Fruit fly (Drosophila melanogaster) whole organism, embryonic: ENCODE results near the gene CG14020.

ENCODE experiments used
- Abd-B ChIP-seq: fragments of 200-800 bp; sonication (Bioruptor generic); optimal IDR thresholded peaks from 2 replicates; lab custom pipeline; 2018; ENCODE audit warnings: missing biosample characterization, mild to moderate bottlenecking, missing genetic modification characterization, moderate library complexity
- BtbVII ChIP-seq: fragments of 200-800 bp; sonication (Bioruptor generic); optimal IDR thresholded peaks from 3 replicates; lab custom pipeline; 2017; ENCODE audit warnings: missing biosample characterization, mild to moderate bottlenecking, missing genetic modification characterization
- CG10209 ChIP-seq: fragments of 200-800 bp; sonication (Bioruptor generic); optimal IDR thresholded peaks from 3 replicates; lab custom pipeline; 2017; ENCODE audit warnings: missing biosample characterization, mild to moderate bottlenecking, missing genetic modification characterization, missing genetic modification reagents
- CG10543 ChIP-seq: fragments of 200-800 bp; sonication (Bioruptor generic); optimal IDR thresholded peaks from 3 replicates; lab custom pipeline; 2017; ENCODE audit warnings: missing biosample characterization, mild to moderate bottlenecking, missing genetic modification characterization, moderate library complexity
- CG11504 ChIP-seq: fragments of 200-800 bp; sonication (Bioruptor generic); optimal IDR thresholded peaks from 3 replicates; lab custom pipeline; 2019; ENCODE audit warnings: missing biosample characterization, mild to moderate bottlenecking, missing genetic modification characterization, moderate library complexity
- CG12236 ChIP-seq: fragments of 200-800 bp; sonication (Bioruptor generic); optimal IDR thresholded peaks from 2 replicates; lab custom pipeline; 2016; ENCODE audit warnings: missing biosample characterization, missing genetic modification characterization
- CG12744 ChIP-seq: fragments of 200-800 bp; sonication (Bioruptor generic); optimal IDR thresholded peaks from 2 replicates; lab custom pipeline; 2016; ENCODE audit warnings: missing biosample characterization, missing genetic modification characterization
- CG14014 ChIP-seq: fragments of 200-800 bp; sonication (Bioruptor generic); IDR thresholded peaks from 2 replicates; pipeline ENCODE4 v1.3.6; 2022; ENCODE audit warnings: missing biosample characterization, missing genetic modification characterization
- CG14441 ChIP-seq: fragments of 200-800 bp; sonication (Bioruptor generic); IDR thresholded peaks from 2 replicates; pipeline ENCODE4 v1.3.6; 2022; ENCODE audit warnings: missing biosample characterization, missing genetic modification characterization
- CG15479 ChIP-seq: fragments of 200-800 bp; sonication (Bioruptor generic); optimal IDR thresholded peaks from 3 replicates; lab custom pipeline; 2019; ENCODE audit warnings: missing biosample characterization, mild to moderate bottlenecking, missing genetic modification characterization, moderate library complexity
- CG1602 ChIP-seq: fragments of 200-800 bp; sonication (Bioruptor generic); optimal IDR thresholded peaks from 3 replicates; lab custom pipeline; 2016; ENCODE audit warnings: missing biosample characterization, missing genetic modification characterization
- CG18599 ChIP-seq: fragments of 200-800 bp; sonication (Bioruptor generic); optimal IDR thresholded peaks from 3 replicates; lab custom pipeline; 2017; ENCODE audit warnings: missing biosample characterization, missing genetic modification characterization, mild to moderate bottlenecking, moderate library complexity, missing genetic modification reagents
- CG2199 ChIP-seq: fragments of 200-800 bp; sonication (Bioruptor generic); IDR thresholded peaks from 3 replicates; pipeline ENCODE4 v1.3.6; 2022; ENCODE audit warnings: missing biosample characterization, missing genetic modification characterization
- CG32532 ChIP-seq: fragments of 200-800 bp; sonication (Bioruptor generic); IDR thresholded peaks from 2 replicates; pipeline ENCODE4 v1.3.6; 2022; ENCODE audit warnings: missing biosample characterization, missing genetic modification characterization
- CG4820 ChIP-seq: fragments of 200-800 bp; sonication (Bioruptor generic); optimal IDR thresholded peaks from 3 replicates; lab custom pipeline; 2016; ENCODE audit warnings: missing biosample characterization, missing genetic modification characterization
- CG4854 ChIP-seq: fragments of 200-800 bp; sonication (Bioruptor generic); optimal IDR thresholded peaks from 2 replicates; lab custom pipeline; 2016; ENCODE audit warnings: missing biosample characterization, missing genetic modification characterization, inconsistent platforms
- CG7839 ChIP-seq: fragments of 200-800 bp; sonication (Bioruptor generic); optimal IDR thresholded peaks from 3 replicates; lab custom pipeline; 2018; ENCODE audit warnings: missing biosample characterization, mild to moderate bottlenecking, missing genetic modification characterization, moderate library complexity
- CG7963 ChIP-seq: fragments of 200-800 bp; sonication (Bioruptor generic); IDR thresholded peaks from 3 replicates; pipeline ENCODE4 v1.3.6; 2022; ENCODE audit warnings: missing biosample characterization, missing genetic modification characterization; ENCODE audit not compliant: partially characterized antibody
- CG8944 ChIP-seq: fragments of 200-800 bp; sonication (Bioruptor generic); optimal IDR thresholded peaks from 3 replicates; lab custom pipeline; 2016; ENCODE audit warnings: missing biosample characterization, missing genetic modification characterization
- CG9609 ChIP-seq: fragments of 200-800 bp; sonication (Bioruptor generic); optimal IDR thresholded peaks from 3 replicates; lab custom pipeline; 2016; ENCODE audit warnings: missing biosample characterization, missing genetic modification characterization
- CG9727 ChIP-seq: fragments of 200-800 bp; sonication (Bioruptor generic); optimal IDR thresholded peaks from 3 replicates; lab custom pipeline; 2017; ENCODE audit warnings: missing biosample characterization, mild to moderate bottlenecking, missing genetic modification characterization
- Chrac-16 ChIP-seq: fragments of 200-800 bp; sonication (Bioruptor generic); optimal IDR thresholded peaks from 3 replicates; lab custom pipeline; 2016; ENCODE audit warnings: missing biosample characterization, missing genetic modification characterization
- Dip2 ChIP-seq: fragments of 200-800 bp; sonication (Bioruptor generic); IDR thresholded peaks from 2 replicates; pipeline ENCODE4 v1.3.6; 2022; ENCODE audit warnings: missing biosample characterization, missing genetic modification characterization
- Dip3 ChIP-seq: fragments of 200-800 bp; sonication (Bioruptor generic); optimal IDR thresholded peaks from 3 replicates; lab custom pipeline; 2016; ENCODE audit warnings: missing biosample characterization, missing genetic modification characterization
- Fer3 ChIP-seq: fragments of 200-800 bp; sonication (Bioruptor generic); optimal IDR thresholded peaks from 2 replicates; lab custom pipeline; 2018; ENCODE audit warnings: missing biosample characterization, mild to moderate bottlenecking, missing genetic modification characterization, moderate library complexity
- GATAe ChIP-seq: fragments of 200-800 bp; sonication (Bioruptor generic); conservative IDR thresholded peaks from 2 replicates; pipeline ENCODE4 v1.3.6; 2022; ENCODE audit warnings: missing biosample characterization, missing genetic modification characterization
- Gug ChIP-seq: fragments of 200-800 bp; sonication (Bioruptor generic); IDR thresholded peaks from 4 replicates; pipeline ENCODE4 v1.3.6; 2022; ENCODE audit warnings: missing biosample characterization, missing genetic modification characterization
- Hr78 ChIP-seq, 2 experiments: fragments of 200-800 bp in 1 of 2; fragments of >200 bp in 1 of 2; sonication (Bioruptor generic) in 1 of 2; optimal IDR thresholded peaks; 2 replicates each; lab custom pipeline; 2017 to 2019; ENCODE audit warnings: missing biosample characterization in 2 of 2, missing genetic modification characterization in 2 of 2, mild to moderate bottlenecking in 1 of 2, moderate library complexity in 1 of 2
- Med ChIP-seq: fragments of 200-800 bp; sonication (Bioruptor generic); peaks from one replicate; lab custom pipeline; 2016; ENCODE audit warnings: missing biosample characterization, missing genetic modification characterization, mild to moderate bottlenecking, inconsistent platforms, moderate library complexity
- Mes4 ChIP-seq: fragments of 200-800 bp; sonication (Bioruptor generic); optimal IDR thresholded peaks from 2 replicates; lab custom pipeline; 2016; ENCODE audit warnings: missing biosample characterization, missing genetic modification characterization
- Oaz ChIP-seq: fragments of 200-800 bp; sonication (Bioruptor generic); IDR thresholded peaks from 2 replicates; pipeline ENCODE4 v1.3.6; 2022; ENCODE audit warnings: missing biosample characterization, missing genetic modification characterization
- Oli ChIP-seq: fragments of 200-800 bp; sonication (Bioruptor generic); optimal IDR thresholded peaks from 2 replicates; lab custom pipeline; 2018; ENCODE audit warnings: missing biosample characterization, mild to moderate bottlenecking, missing genetic modification characterization, moderate library complexity
- Sox102F ChIP-seq: fragments of 200-800 bp; sonication (Bioruptor generic); optimal IDR thresholded peaks from 2 replicates; lab custom pipeline; 2018; ENCODE audit warnings: missing biosample characterization, mild to moderate bottlenecking, missing genetic modification characterization, moderate library complexity
- Ssrp ChIP-seq: fragments of 200-800 bp; sonication (Bioruptor generic); optimal IDR thresholded peaks from 2 replicates; lab custom pipeline; 2018; ENCODE audit warnings: missing biosample characterization, mild to moderate bottlenecking, missing genetic modification characterization, moderate library complexity
- bsh ChIP-seq, 2 experiments: fragments of 200-800 bp; sonication (Bioruptor generic); optimal IDR thresholded peaks; 2 replicates each; lab custom pipeline; 2017 to 2018; ENCODE audit warnings: mild to moderate bottlenecking in 2 of 2, missing biosample characterization in 2 of 2, missing genetic modification characterization in 2 of 2, moderate library complexity in 1 of 2
- cato ChIP-seq: fragments of 200-800 bp; sonication (Bioruptor generic); optimal IDR thresholded peaks from 2 replicates; lab custom pipeline; 2016; ENCODE audit warnings: missing biosample characterization, missing genetic modification characterization, borderline replicate concordance
- ftz-f1 ChIP-seq: fragments of 200-800 bp; sonication (Bioruptor generic); optimal IDR thresholded peaks from 2 replicates; lab custom pipeline; 2016; ENCODE audit warnings: missing biosample characterization, missing genetic modification characterization
- gfzf ChIP-seq: fragments of 200-800 bp; sonication (Bioruptor generic); optimal IDR thresholded peaks from 2 replicates; lab custom pipeline; 2016; ENCODE audit warnings: missing biosample characterization, mild to moderate bottlenecking, missing genetic modification characterization, moderate library complexity
- gro ChIP-seq: fragments of 200-800 bp; sonication (Bioruptor generic); optimal IDR thresholded peaks from 2 replicates; lab custom pipeline; 2016; ENCODE audit warnings: missing biosample characterization, missing genetic modification characterization
- hbn ChIP-seq: fragments of 200-800 bp; sonication (Bioruptor generic); IDR thresholded peaks from 2 replicates; pipeline ENCODE4 v1.3.6; 2022; ENCODE audit warnings: missing biosample characterization, missing genetic modification characterization; ENCODE audit not compliant: partially characterized antibody
- ind ChIP-seq: fragments of 200-800 bp; sonication (Bioruptor generic); optimal IDR thresholded peaks from 3 replicates; lab custom pipeline; 2016; ENCODE audit warnings: missing biosample characterization, missing genetic modification characterization
- insv ChIP-seq, 2 experiments: fragments of 200-800 bp; sonication (Bioruptor generic); optimal IDR thresholded peaks; 3 replicates each; lab custom pipeline; 2016 to 2018; ENCODE audit warnings: missing biosample characterization in 2 of 2, missing genetic modification characterization in 2 of 2
- lov ChIP-seq, 2 experiments: fragments of 200-800 bp in 1 of 2; fragments of >200 bp in 1 of 2; sonication (Bioruptor generic) in 1 of 2; IDR thresholded peaks in 1 of 2; optimal IDR thresholded peaks in 1 of 2; 2 replicates in 1 of 2; 3 replicates in 1 of 2; pipeline versions ENCODE4 v1.3.6 to Lab custom; 2017 to 2022; ENCODE audit warnings: missing biosample characterization in 1 of 2, missing genetic modification characterization in 1 of 2
- pfk ChIP-seq: fragments of 200-800 bp; sonication (Bioruptor generic); optimal IDR thresholded peaks from 2 replicates; lab custom pipeline; 2018; ENCODE audit warnings: missing biosample characterization, mild to moderate bottlenecking, missing genetic modification characterization, moderate library complexity
- pzg ChIP-seq: fragments of 200-800 bp; sonication (Bioruptor generic); optimal IDR thresholded peaks from 3 replicates; lab custom pipeline; 2018; ENCODE audit warnings: missing biosample characterization, mild to moderate bottlenecking, missing genetic modification characterization, moderate library complexity
- rib ChIP-seq: fragments of 200-800 bp; sonication (Bioruptor generic); IDR thresholded peaks from 2 replicates; pipeline ENCODE4 v1.3.6; 2022; ENCODE audit warnings: missing biosample characterization, missing genetic modification characterization
- sisA ChIP-seq: fragments of 200-800 bp; sonication (Bioruptor generic); IDR thresholded peaks from 2 replicates; pipeline ENCODE4 v1.3.6; 2022; ENCODE audit warnings: missing biosample characterization, missing genetic modification characterization
- slp2 ChIP-seq: fragments of 200-800 bp; sonication (Bioruptor generic); optimal IDR thresholded peaks from 2 replicates; lab custom pipeline; 2016; ENCODE audit warnings: missing biosample characterization, missing genetic modification characterization
- tap ChIP-seq: fragments of 200-800 bp; optimal IDR thresholded peaks from 3 replicates; lab custom pipeline; 2019; ENCODE audit warnings: missing biosample characterization, mild to moderate bottlenecking, missing genetic modification characterization, moderate library complexity

The CG14020 gene

DNA sequence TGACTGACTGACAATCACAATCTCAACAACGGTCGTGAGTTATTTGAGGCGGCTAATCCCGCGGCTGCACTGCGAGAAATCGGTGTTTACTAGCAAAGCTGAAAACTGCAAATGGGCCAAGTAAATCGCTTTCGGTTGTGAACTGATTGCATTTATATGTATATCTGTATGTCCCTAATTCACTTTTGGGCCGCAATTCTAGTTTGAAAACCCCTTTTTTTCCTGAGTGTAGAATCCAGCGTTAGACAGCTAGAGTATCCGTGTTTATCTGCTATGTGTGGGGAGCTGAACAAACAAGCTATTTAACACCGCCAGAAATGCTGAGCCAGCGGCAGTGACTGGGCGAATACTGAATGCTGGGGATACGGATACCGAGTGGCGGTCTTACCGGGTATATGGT is 40.8 kb upstream of the CG14020 start (continued):
- TF ChIP-seq CG18599 (peak; percentile 60), Fer3 (tag; lab: Kevin White, UChicago) (peak; percentile 49), pfk (GFP tag; lab: Kevin White, UChicago) (no peak), CG7839 (tag; lab: Kevin White, UChicago) (peak; percentile 80), Mes4 (GFP tag; lab: Kevin White, UChicago) (peak; percentile 74), Chrac-16 (GFP tag; lab: Kevin White, UChicago) (peak; percentile 90), CG12236 (GFP tag; lab: Kevin White, UChicago) (peak; percentile 71), CG9609 (GFP tag; lab: Kevin White, UChicago) (peak; percentile 92), rib (GFP tag; lab: Robert Waterston, UW) (no peak), CG15479 (GFP tag; lab: Kevin White, UChicago) (no peak), hbn (GFP tag; lab: Robert Waterston, UW) (no peak), CG11504 (peak; percentile 75), tap (peak; percentile 62), GATAe (GFP tag; lab: Robert Waterston, UW) (0 out of 2 replicates have a peak, but pooled peaks have one; percentile 32), CG9727 (GFP tag; lab: Kevin White, UChicago) (peak; percentile 87), CG14441 (GFP tag; lab: Robert Waterston, UW) (peak; percentile 75), CG12744 (GFP tag; lab: Kevin White, UChicago) (peak; percentile 57), Med (GFP tag; lab: Kevin White, UChicago) (peak; percentile 96), pzg (GFP tag; lab: Kevin White, UChicago) (no peak), gro (GFP tag; lab: Kevin White, UChicago) (peak; percentile 55), CG10209 (GFP tag; lab: Kevin White, UChicago) (peak; percentile 76), Dip2 (GFP tag; lab: Robert Waterston, UW) (no peak), bsh (GFP tag; optimal IDR thresholded peaks at IDR 0.05; lab: Kevin White, UChicago) (peak in 1 of 2 experiments; percentile 85), CG8944 (GFP tag; lab: Kevin White, UChicago) (peak; percentile 93), cato (GFP tag; lab: Kevin White, UChicago) (peak; percentile 72), CG4854 (peak; percentile 55), Dip3 (peak; percentile 56), Sox102F (GFP tag; lab: Kevin White, UChicago) (peak; percentile 62), Abd-B (peak; percentile 72), ftz-f1 (GFP tag; lab: Kevin White, UChicago) (no peak), Ssrp (peak; percentile 69), ind (peak; percentile 63), insv (GFP tag; optimal IDR thresholded peaks at IDR 0.05; lab: Kevin White, UChicago) (no peak), Oli (tag; lab: Kevin White, UChicago) (peak; percentile 87), CG2199 (GFP tag; lab: Robert Waterston, UW) (peak; percentile 83; the same call in 2 of the 3 replicates), sisA (GFP tag; lab: Robert Waterston, UW) (peak; percentile 88), gfzf (no peak), Gug (peak; percentile 86), Oaz (peak; percentile 64), Hr78 (GFP tag; optimal IDR thresholded peaks at IDR 0.05; lab: Kevin White, UChicago) (peak in 1 of 2 experiments; percentile 41), CG32532 (GFP tag; lab: Robert Waterston, UW) (no peak; the same call in 1 of the 2 replicates), CG1602 (peak; percentile 90), CG7963 (GFP tag; lab: Robert Waterston, UW) (no peak), slp2 (peak; percentile 94), BtbVII (peak; percentile 28), CG10543 (peak; percentile 36), CG14014 (peak; percentile 87), lov (optimal IDR thresholded peaks at IDR 0.05; lab: Kevin White, UChicago) (no peak), lov (GFP tag; IDR thresholded peaks at IDR 0.05; lab: Robert Waterston, UW) (peak; percentile 90), CG4820 (GFP tag; lab: Kevin White, UChicago) (peak; percentile 73)
